Fruit fly (Drosophila melanogaster) whole organism, pupa: ENCODE measurements around the gene CG16717.

Experiments used
- CG10348 ChIP-seq: fragments of 200-800 bp; sonication (Bioruptor generic); IDR thresholded peaks from 2 replicates; pipeline ENCODE4 v1.3.6; 2022; ENCODE audit warnings: missing biosample characterization, missing genetic modification characterization
- CG12605 ChIP-seq: fragments of 200-800 bp; sonication (Bioruptor generic); IDR thresholded peaks from 2 replicates; pipeline ENCODE4 v1.3.6; 2022; ENCODE audit warnings: missing biosample characterization, missing genetic modification characterization
- CG8159 ChIP-seq: fragments of 200-800 bp; sonication (Bioruptor generic); optimal IDR thresholded peaks from 3 replicates; lab custom pipeline; 2018; ENCODE audit warnings: missing biosample characterization, mild to moderate bottlenecking, missing genetic modification characterization, moderate library complexity
- CG8301 ChIP-seq: fragments of 200-800 bp; sonication (Bioruptor generic); optimal IDR thresholded peaks from 2 replicates; lab custom pipeline; 2018; ENCODE audit warnings: missing biosample characterization, mild to moderate bottlenecking, missing genetic modification characterization
- CG9948 ChIP-seq: fragments of 200-800 bp; sonication (Bioruptor generic); optimal IDR thresholded peaks from 2 replicates; lab custom pipeline; 2018; ENCODE audit warnings: missing biosample characterization, mild to moderate bottlenecking, missing genetic modification characterization, moderate library complexity
- D1 ChIP-seq: fragments of 200-800 bp; sonication (Bioruptor generic); optimal IDR thresholded peaks from 2 replicates; lab custom pipeline; 2018; ENCODE audit warnings: missing biosample characterization, mild to moderate bottlenecking, missing genetic modification characterization, moderate library complexity
- EcR ChIP-seq: fragments of 200-800 bp; sonication (Bioruptor generic); optimal IDR thresholded peaks from 3 replicates; lab custom pipeline; 2019; ENCODE audit warnings: missing biosample characterization, missing genetic modification characterization, mild to moderate bottlenecking, moderate library complexity, missing genetic modification reagents
- Ets98B ChIP-seq: fragments of 200-800 bp; sonication (Bioruptor generic); IDR thresholded peaks from 2 replicates; pipeline ENCODE4 v1.3.6; 2022; ENCODE audit warnings: missing biosample characterization, missing genetic modification characterization
- Pif1A ChIP-seq: fragments of 200-800 bp; sonication (Bioruptor generic); optimal IDR thresholded peaks from 3 replicates; lab custom pipeline; 2016; ENCODE audit warnings: missing biosample characterization, missing genetic modification characterization
- Pif1B ChIP-seq: fragments of 200-800 bp; sonication (Bioruptor generic); optimal IDR thresholded peaks from 3 replicates; lab custom pipeline; 2016; ENCODE audit warnings: missing biosample characterization, missing genetic modification characterization
- rn ChIP-seq: fragments of 200-800 bp; sonication (Bioruptor generic); IDR thresholded peaks from 2 replicates; pipeline ENCODE4 v1.3.6; 2022; ENCODE audit warnings: missing biosample characterization, missing genetic modification characterization

DNA sequence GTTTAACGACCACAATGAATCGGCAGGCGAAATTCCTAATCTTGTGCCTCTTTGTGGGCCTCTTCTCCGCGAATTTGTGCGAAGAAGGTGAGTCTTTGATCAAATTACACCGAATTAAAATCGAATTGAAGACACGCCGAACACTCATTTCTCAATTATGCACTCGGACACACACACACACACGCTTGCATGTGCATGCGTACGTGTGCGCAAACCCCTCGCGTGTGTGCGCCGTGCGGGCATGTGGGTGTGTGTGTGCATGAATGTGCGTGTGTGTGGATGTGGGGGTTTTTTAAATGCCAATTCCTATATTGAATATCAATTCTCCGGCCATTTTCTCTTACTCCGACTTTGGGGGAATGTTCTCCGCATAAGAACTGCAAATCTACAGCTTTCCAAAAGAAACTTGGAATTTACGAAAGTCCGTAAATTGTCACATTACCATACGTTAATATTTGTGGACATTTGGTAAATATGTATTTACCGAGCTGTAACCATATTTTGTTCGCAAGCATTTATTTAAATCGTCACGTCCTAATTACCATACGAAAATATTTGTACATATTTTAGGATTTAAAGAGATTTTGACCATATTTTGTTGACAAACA, 35.6 kb downstream of the CG16717 start:
- no peak for TF ChIP-seq rn (GFP tag; lab: Robert Waterston, UW)
- TF ChIP-seq EcR (GFP tag; lab: Kevin White, UChicago), result peak; percentile 3
- TF ChIP-seq CG12605, result no peak
- TF ChIP-seq D1 (tag; lab: Kevin White, UChicago), result no peak
- TF ChIP-seq Ets98B (GFP tag; lab: Robert Waterston, UW), result 0 out of 2 replicates have a peak, but pooled peaks have one; percentile 2
- no peak for TF ChIP-seq CG9948 (tag; lab: Kevin White, UChicago)
- no peak for TF ChIP-seq CG10348 (GFP tag; lab: Robert Waterston, UW)
- TF ChIP-seq Pif1A (GFP tag; lab: Kevin White, UChicago), result no peak
- no peak for TF ChIP-seq CG8301
- no peak for TF ChIP-seq Pif1B
- TF ChIP-seq CG8159 (tag; lab: Kevin White, UChicago), result no peak
